Worm (Caenorhabditis elegans) whole organism, L1 larva: ENCODE data around the gene F42A9.8.

ENCODE experiments used
- C34B4.2 ChIP-seq: sonication (generic microtip); optimal IDR thresholded peaks from 2 replicates; lab custom pipeline; 2017; ENCODE audit warnings: mild to moderate bottlenecking, missing genetic modification characterization, missing compliant biosample characterization
- aha-1 ChIP-seq: fragments of 150-350 bp; optimal IDR thresholded peaks from 2 replicates; lab custom pipeline; 2014; ENCODE audit warnings: missing biosample characterization, missing genetic modification characterization
- alr-1 ChIP-seq: fragments of 200-800 bp; sonication (Bioruptor generic); optimal IDR thresholded peaks from 2 replicates; lab custom pipeline; 2018; ENCODE audit warnings: borderline replicate concordance, mild to moderate bottlenecking, missing genetic modification characterization, missing compliant biosample characterization
- ceh-82 ChIP-seq, 3 experiments: fragments of 150-350 bp in 1 of 3; sonication (generic microtip) in 2 of 3; optimal IDR thresholded peaks; 2 replicates each; lab custom pipeline; 2014 to 2017; ENCODE audit warnings: missing biosample characterization in 3 of 3, missing genetic modification characterization in 3 of 3
- fkh-10 ChIP-seq: sonication (generic microtip); optimal IDR thresholded peaks from 2 replicates; lab custom pipeline; 2017; ENCODE audit warnings: missing biosample characterization, missing genetic modification reagents, missing genetic modification characterization
- hlh-4 ChIP-seq: sonication (generic microtip); optimal IDR thresholded peaks from 2 replicates; lab custom pipeline; 2016; ENCODE audit warnings: mild to moderate bottlenecking, missing genetic modification characterization, missing compliant biosample characterization
- lin-35 ChIP-seq, 2 experiments: fragments of 150-350 bp; optimal IDR thresholded peaks; 2 replicates each; lab custom pipeline; 2014; ENCODE audit warnings: missing biosample characterization in 2 of 2, missing genetic modification characterization in 2 of 2, missing genetic modification reagents in 2 of 2
- lin-39 ChIP-seq: fragments of 150-350 bp; optimal IDR thresholded peaks from 2 replicates; lab custom pipeline; 2014; ENCODE audit warnings: missing biosample characterization, missing genetic modification reagents, missing genetic modification characterization
- nhr-12 ChIP-seq: sonication (generic microtip); optimal IDR thresholded peaks from 2 replicates; lab custom pipeline; 2017; ENCODE audit warnings: missing biosample characterization, missing genetic modification characterization
- nhr-71 ChIP-seq: sonication (generic microtip); optimal IDR thresholded peaks from 2 replicates; lab custom pipeline; 2016; ENCODE audit warnings: mild to moderate bottlenecking, missing genetic modification characterization, moderate library complexity, missing compliant biosample characterization
- nhr-77 ChIP-seq: fragments of 150-350 bp; optimal IDR thresholded peaks from 2 replicates; lab custom pipeline; 2014; ENCODE audit warnings: missing biosample characterization, missing genetic modification characterization
- nhr-90 ChIP-seq: sonication (generic microtip); optimal IDR thresholded peaks from 2 replicates; lab custom pipeline; 2016; ENCODE audit warnings: mild to moderate bottlenecking, missing genetic modification characterization, missing compliant biosample characterization; ENCODE audit not compliant: poor library complexity
- sox-4 ChIP-seq: sonication (generic microtip); optimal IDR thresholded peaks from 2 replicates; lab custom pipeline; 2016; ENCODE audit warnings: missing genetic modification characterization, missing compliant biosample characterization
- unc-62 ChIP-seq: fragments of 150-350 bp; optimal IDR thresholded peaks from 2 replicates; lab custom pipeline; 2014; ENCODE audit warnings: missing biosample characterization, missing genetic modification reagents, missing genetic modification characterization

- TF ChIP-seq fkh-10 (GFP tag; lab: Kevin White, UChicago) = no peak
- no peak for TF ChIP-seq aha-1
- no peak for TF ChIP-seq ceh-82 (tag; optimal IDR thresholded peaks at IDR 0.05; lab: Kevin White, UChicago)
- TF ChIP-seq alr-1 = no peak
- TF ChIP-seq C34B4.2 (tag; lab: Kevin White, UChicago) = no peak
- no peak for TF ChIP-seq lin-35 (GFP tag; optimal IDR thresholded peaks at IDR 0.05; lab: Kevin White, UChicago)
- no peak for TF ChIP-seq nhr-90 (tag; lab: Kevin White, UChicago)
- no peak for TF ChIP-seq nhr-12 (tag; lab: Kevin White, UChicago)
- no peak for TF ChIP-seq unc-62 (GFP tag; lab: Kevin White, UChicago)
- TF ChIP-seq lin-39 (tag; lab: Kevin White, UChicago) = no peak
- TF ChIP-seq sox-4 = no peak
- no peak for TF ChIP-seq hlh-4 (tag; lab: Kevin White, UChicago)
- no peak for TF ChIP-seq nhr-77 (tag; lab: Kevin White, UChicago)
- TF ChIP-seq nhr-71 (tag; lab: Kevin White, UChicago) = no peak
These were observed 23.3 kb downstream of the F42A9.8 start, which contains the start of gene Y59H11AR.3 for ce11 chrIV:8595317-8595716.
